Fruit fly (Drosophila melanogaster) whole organism, embryonic: ENCODE measurements around the gene CG42271.

Experiments used
- Atf3 ChIP-seq: fragments of 200-800 bp; sonication (Bioruptor generic); optimal IDR thresholded peaks from 3 replicates; lab custom pipeline; 2016; ENCODE audit warnings: missing biosample characterization, missing genetic modification characterization
- CG10462 ChIP-seq: fragments of 200-800 bp; sonication (Bioruptor generic); optimal IDR thresholded peaks from 2 replicates; lab custom pipeline; 2016; ENCODE audit warnings: missing biosample characterization, missing genetic modification characterization
- CG10979 ChIP-seq: fragments of 200-800 bp; sonication (Bioruptor generic); optimal IDR thresholded peaks from 2 replicates; lab custom pipeline; 2018; ENCODE audit warnings: missing biosample characterization, mild to moderate bottlenecking, missing genetic modification characterization, moderate library complexity
- CG11085 ChIP-seq: fragments of 200-800 bp; sonication (Bioruptor generic); IDR thresholded peaks from 2 replicates; pipeline ENCODE4 v1.3.6; 2022; ENCODE audit warnings: missing biosample characterization, missing genetic modification characterization
- CG11504 ChIP-seq: fragments of 200-800 bp; sonication (Bioruptor generic); optimal IDR thresholded peaks from 3 replicates; lab custom pipeline; 2019; ENCODE audit warnings: missing biosample characterization, mild to moderate bottlenecking, missing genetic modification characterization, moderate library complexity
- CG12744 ChIP-seq: fragments of 200-800 bp; sonication (Bioruptor generic); optimal IDR thresholded peaks from 2 replicates; lab custom pipeline; 2016; ENCODE audit warnings: missing biosample characterization, missing genetic modification characterization
- CG13296 ChIP-seq: fragments of 200-800 bp; sonication (Bioruptor generic); optimal IDR thresholded peaks from 3 replicates; lab custom pipeline; 2018; ENCODE audit warnings: missing biosample characterization, mild to moderate bottlenecking, missing genetic modification characterization
- CG15514 ChIP-seq: fragments of 200-800 bp; sonication (Bioruptor generic); optimal IDR thresholded peaks from 3 replicates; lab custom pipeline; 2017; ENCODE audit warnings: missing biosample characterization, missing genetic modification characterization, mild to moderate bottlenecking, moderate library complexity, missing genetic modification reagents
- CG30403 ChIP-seq: fragments of 200-800 bp; sonication (Bioruptor generic); optimal IDR thresholded peaks from 3 replicates; lab custom pipeline; 2016; ENCODE audit warnings: missing biosample characterization, missing genetic modification characterization
- CG3995 ChIP-seq: fragments of 200-800 bp; sonication (Bioruptor generic); optimal IDR thresholded peaks from 3 replicates; lab custom pipeline; 2016; ENCODE audit warnings: missing biosample characterization, missing genetic modification characterization
- CG42726 ChIP-seq: fragments of 200-800 bp; sonication (Bioruptor generic); IDR thresholded peaks from 2 replicates; pipeline ENCODE4 v1.3.6; 2022; ENCODE audit warnings: missing biosample characterization, missing genetic modification characterization; ENCODE audit not compliant: partially characterized antibody
- CG4328 ChIP-seq: fragments of 200-800 bp; sonication (Bioruptor generic); optimal IDR thresholded peaks from 3 replicates; lab custom pipeline; 2017; ENCODE audit warnings: missing biosample characterization, missing genetic modification reagents, missing genetic modification characterization
- CG4820 ChIP-seq: fragments of 200-800 bp; sonication (Bioruptor generic); optimal IDR thresholded peaks from 3 replicates; lab custom pipeline; 2016; ENCODE audit warnings: missing biosample characterization, missing genetic modification characterization
- CG5953 ChIP-seq: fragments of 200-800 bp; sonication (Bioruptor generic); IDR thresholded peaks from 2 replicates; pipeline ENCODE4 v1.3.6; 2022; ENCODE audit warnings: missing biosample characterization, missing genetic modification characterization
- CG7556 ChIP-seq: fragments of 200-800 bp; sonication (Bioruptor generic); optimal IDR thresholded peaks from 2 replicates; lab custom pipeline; 2017; ENCODE audit warnings: missing biosample characterization, mild to moderate bottlenecking, missing genetic modification characterization
- CG7839 ChIP-seq: fragments of 200-800 bp; sonication (Bioruptor generic); optimal IDR thresholded peaks from 3 replicates; lab custom pipeline; 2018; ENCODE audit warnings: missing biosample characterization, mild to moderate bottlenecking, missing genetic modification characterization, moderate library complexity
- CG8359 ChIP-seq: fragments of 200-800 bp; sonication (Bioruptor generic); optimal IDR thresholded peaks from 2 replicates; lab custom pipeline; 2017; ENCODE audit warnings: missing biosample characterization, mild to moderate bottlenecking, missing genetic modification characterization, borderline replicate concordance
- CG9817 ChIP-seq: fragments of 200-800 bp; sonication (Bioruptor generic); optimal IDR thresholded peaks from 2 replicates; lab custom pipeline; 2018; ENCODE audit warnings: missing biosample characterization, mild to moderate bottlenecking, missing genetic modification characterization, moderate library complexity
- Chrac-16 ChIP-seq: fragments of 200-800 bp; sonication (Bioruptor generic); optimal IDR thresholded peaks from 3 replicates; lab custom pipeline; 2016; ENCODE audit warnings: missing biosample characterization, missing genetic modification characterization
- Dp ChIP-seq: fragments of 200-800 bp; sonication (Bioruptor generic); optimal IDR thresholded peaks from 2 replicates; lab custom pipeline; 2018; ENCODE audit warnings: missing biosample characterization, mild to moderate bottlenecking, missing genetic modification characterization, moderate library complexity
- Dref ChIP-seq: fragments of 200-800 bp; sonication (Bioruptor generic); IDR thresholded peaks from 2 replicates; pipeline ENCODE4 v1.3.6; 2022; ENCODE audit warnings: missing biosample characterization, missing genetic modification characterization
- Ets65A ChIP-seq: fragments of 200-800 bp; sonication (Bioruptor generic); peaks from one replicate; lab custom pipeline; 2016; ENCODE audit warnings: missing biosample characterization, missing genetic modification characterization
- HLHmδ ChIP-seq: fragments of 200-800 bp; sonication (Bioruptor generic); optimal IDR thresholded peaks from 2 replicates; lab custom pipeline; 2018; ENCODE audit warnings: missing biosample characterization, mild to moderate bottlenecking, missing genetic modification characterization, moderate library complexity
- Mad ChIP-seq: fragments of 200-800 bp; sonication (Bioruptor generic); optimal IDR thresholded peaks from 2 replicates; lab custom pipeline; 2016; ENCODE audit warnings: missing biosample characterization, missing genetic modification characterization
- Med ChIP-seq: fragments of 200-800 bp; sonication (Bioruptor generic); peaks from one replicate; lab custom pipeline; 2016; ENCODE audit warnings: missing biosample characterization, missing genetic modification characterization, mild to moderate bottlenecking, inconsistent platforms, moderate library complexity
- NK7.1 ChIP-seq: fragments of 200-800 bp; sonication (Bioruptor generic); optimal IDR thresholded peaks from 3 replicates; lab custom pipeline; 2016; ENCODE audit warnings: missing biosample characterization, missing genetic modification characterization
- Poxn ChIP-seq: fragments of 200-800 bp; sonication (Bioruptor generic); IDR thresholded peaks from 2 replicates; pipeline ENCODE4 v1.3.6; 2022; ENCODE audit warnings: missing biosample characterization, missing genetic modification characterization
- Tbp ChIP-seq: fragments of >200 bp; optimal IDR thresholded peaks from 2 replicates; lab custom pipeline; 2018; ENCODE audit warnings: missing biosample characterization, missing genetic modification characterization
- cas ChIP-seq: fragments of 200-800 bp; sonication (Bioruptor generic); IDR thresholded peaks from 2 replicates; pipeline ENCODE4 v1.3.6; 2022; ENCODE audit warnings: missing biosample characterization, missing genetic modification characterization
- caup ChIP-seq: fragments of 200-800 bp; sonication (Bioruptor generic); optimal IDR thresholded peaks from 3 replicates; lab custom pipeline; 2017; ENCODE audit warnings: missing biosample characterization, mild to moderate bottlenecking, missing genetic modification characterization, moderate library complexity; ENCODE audit not compliant: severe bottlenecking
- chm ChIP-seq: fragments of 200-800 bp; sonication (Bioruptor generic); IDR thresholded peaks from 2 replicates; pipeline ENCODE4 v1.3.6; 2022; ENCODE audit warnings: missing biosample characterization, missing genetic modification characterization
- disco-r ChIP-seq: fragments of 200-800 bp; sonication (Bioruptor generic); optimal IDR thresholded peaks from 2 replicates; lab custom pipeline; 2016; ENCODE audit warnings: missing biosample characterization, missing genetic modification characterization
- ewg ChIP-seq: fragments of 200-800 bp; sonication (Bioruptor generic); optimal IDR thresholded peaks from 3 replicates; lab custom pipeline; 2017; ENCODE audit warnings: mild to moderate bottlenecking, missing biosample characterization, missing genetic modification reagents, missing genetic modification characterization
- grau ChIP-seq: fragments of 200-800 bp; optimal IDR thresholded peaks from 3 replicates; lab custom pipeline; 2019; ENCODE audit warnings: missing biosample characterization, mild to moderate bottlenecking, missing genetic modification characterization, moderate library complexity
- jigr1 ChIP-seq: fragments of 200-800 bp; sonication (Bioruptor generic); IDR thresholded peaks from 3 replicates; pipeline ENCODE4 v1.3.6; 2022; ENCODE audit warnings: missing biosample characterization, missing genetic modification characterization
- mam ChIP-seq: fragments of 200-800 bp; sonication (Bioruptor generic); optimal IDR thresholded peaks from 3 replicates; lab custom pipeline; 2016; ENCODE audit warnings: missing biosample characterization, missing genetic modification characterization
- nerfin-2 ChIP-seq: fragments of 200-800 bp; sonication (Bioruptor generic); IDR thresholded peaks from 2 replicates; pipeline ENCODE4 v1.3.6; 2022; ENCODE audit warnings: missing biosample characterization, missing genetic modification characterization; ENCODE audit not compliant: partially characterized antibody
- onecut ChIP-seq: fragments of 200-800 bp; sonication (Bioruptor generic); IDR thresholded peaks from 2 replicates; pipeline ENCODE4 v1.3.6; 2022; ENCODE audit warnings: missing biosample characterization, missing genetic modification characterization
- pzg ChIP-seq: fragments of 200-800 bp; sonication (Bioruptor generic); optimal IDR thresholded peaks from 3 replicates; lab custom pipeline; 2018; ENCODE audit warnings: missing biosample characterization, mild to moderate bottlenecking, missing genetic modification characterization, moderate library complexity
- seq ChIP-seq: fragments of 200-800 bp; sonication (Bioruptor generic); IDR thresholded peaks from 2 replicates; pipeline ENCODE4 v1.3.6; 2022; ENCODE audit warnings: missing biosample characterization, missing genetic modification characterization
- sqz ChIP-seq: fragments of 200-800 bp; sonication (Bioruptor generic); optimal IDR thresholded peaks from 3 replicates; lab custom pipeline; 2018; ENCODE audit warnings: missing biosample characterization, mild to moderate bottlenecking, missing genetic modification characterization
- trem ChIP-seq: fragments of 200-800 bp; optimal IDR thresholded peaks from 3 replicates; lab custom pipeline; 2019; ENCODE audit warnings: missing biosample characterization, mild to moderate bottlenecking, missing genetic modification characterization, moderate library complexity
- trh ChIP-seq: fragments of 200-800 bp; sonication (Bioruptor generic); optimal IDR thresholded peaks from 2 replicates; lab custom pipeline; 2016; ENCODE audit warnings: missing biosample characterization, missing genetic modification characterization

CG42271 gene

DNA sequence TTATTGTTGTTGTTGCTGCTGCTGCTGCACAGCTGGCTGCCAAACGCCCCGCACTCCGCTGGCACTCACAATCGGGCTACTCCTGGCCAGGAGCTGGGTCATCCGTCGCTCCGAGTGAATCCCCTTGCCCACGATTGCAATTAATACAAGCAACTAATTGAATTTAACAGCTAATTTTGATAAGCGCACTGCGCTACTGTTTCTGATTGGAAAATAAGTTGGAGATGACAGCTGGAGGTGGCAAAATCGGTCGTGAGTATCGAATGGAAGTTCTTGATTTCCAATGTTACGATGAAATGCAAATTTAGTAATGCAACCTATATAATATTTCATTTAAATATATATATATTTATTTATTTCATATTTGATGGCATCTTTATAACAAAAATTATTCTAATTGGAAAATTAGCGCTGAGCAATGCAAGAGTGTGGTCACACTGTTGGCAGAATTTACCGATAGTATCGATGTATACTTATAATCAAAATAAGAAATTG, at the start of gene CG42271 (continued):
- TF ChIP-seq CG12744 (GFP tag; lab: Kevin White, UChicago) (no peak), CG4820 (GFP tag; lab: Kevin White, UChicago) (peak; percentile 11), CG9817 (tag; lab: Kevin White, UChicago) (peak; percentile 57), HLHmδ (GFP tag; lab: Kevin White, UChicago) (no peak), Poxn (GFP tag; lab: Robert Waterston, UW) (no peak), CG15514 (peak; percentile 61), CG10462 (GFP tag; lab: Kevin White, UChicago) (no peak), cas (GFP tag; lab: Robert Waterston, UW) (no peak), Tbp (GFP tag; lab: Kevin White, UChicago) (no peak), disco-r (no peak), Dref (peak; percentile 40), mam (GFP tag; lab: Kevin White, UChicago) (no peak), CG8359 (peak; percentile 18), CG7839 (tag; lab: Kevin White, UChicago) (no peak), trh (GFP tag; lab: Kevin White, UChicago) (no peak), CG10979 (tag; lab: Kevin White, UChicago) (peak; percentile 5), Dp (GFP tag; lab: Kevin White, UChicago) (peak; percentile 9), nerfin-2 (peak; percentile 79), CG3995 (GFP tag; lab: Kevin White, UChicago) (no peak), Chrac-16 (peak; percentile 37)

dm6 chrX:14277435-14277834, 43.6 kb upstream of the CG42271 start, which contains the start of gene Muc12Ea:
TSS of gene Muc12Ea (plus strand) at chrX:14277735.
- TF ChIP-seq Med (GFP tag; lab: Kevin White, UChicago) = peak; percentile 36
- TF ChIP-seq CG42726 = no peak

DNA sequence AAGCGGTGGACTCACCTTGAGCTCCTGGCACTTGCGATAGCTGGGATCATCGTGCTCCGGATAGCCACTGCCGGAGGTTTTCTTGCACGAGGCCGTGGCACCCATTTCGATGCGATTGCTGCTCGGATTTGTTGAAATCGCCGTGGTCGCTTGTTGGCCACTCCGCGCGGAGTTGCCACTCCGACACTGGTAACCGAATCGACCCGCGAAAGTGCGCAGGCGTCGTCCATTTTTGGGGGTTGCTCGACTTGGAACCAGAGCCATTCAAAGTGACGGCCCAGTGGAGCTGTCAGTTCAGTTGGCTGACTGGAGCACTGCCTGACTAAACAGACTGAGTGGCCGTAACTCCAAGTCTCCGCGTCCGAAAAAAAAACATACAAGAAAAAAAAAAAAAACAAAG, 32.2 kb upstream of the CG42271 start, which contains the start of the genes CG13404 and na:
TSS of gene CG13404 (minus strand) at position 176 of the 400 bp plus-strand sequence.
TSS of gene na (plus strand) at position 293 of the 400 bp plus-strand sequence.
- no peak for TF ChIP-seq CG4328
- peak; percentile 2 for TF ChIP-seq sqz (GFP tag; lab: Kevin White, UChicago)
- no peak for TF ChIP-seq CG11085 (GFP tag; lab: Robert Waterston, UW)
- peak; percentile 94 for TF ChIP-seq ewg
- no peak for TF ChIP-seq grau
- TF ChIP-seq pzg (GFP tag; lab: Kevin White, UChicago) = peak; percentile 23
- no peak for TF ChIP-seq CG13296 (GFP tag; lab: Kevin White, UChicago)
- TF ChIP-seq onecut = peak; percentile 81
- 0 out of 2 replicates have a peak, but pooled peaks have one; percentile 18 for TF ChIP-seq seq (GFP tag; lab: Robert Waterston, UW)
- TF ChIP-seq CG15514 = peak; percentile 95
- no peak for TF ChIP-seq Mad (GFP tag; lab: Kevin White, UChicago)
- TF ChIP-seq jigr1 (GFP tag; lab: Robert Waterston, UW) = no peak
- TF ChIP-seq NK7.1 (GFP tag; lab: Kevin White, UChicago) = no peak
- TF ChIP-seq CG5953 (GFP tag; lab: Robert Waterston, UW) = no peak
- 0 out of 2 replicates have a peak, but pooled peaks have one; percentile 6 for TF ChIP-seq Dref
- no peak for TF ChIP-seq chm (GFP tag; lab: Robert Waterston, UW)
- no peak for TF ChIP-seq caup (GFP tag; lab: Kevin White, UChicago)
- no peak for TF ChIP-seq CG11504 (tag; lab: Kevin White, UChicago)
- TF ChIP-seq trem (tag; lab: Kevin White, UChicago) = no peak
- TF ChIP-seq Ets65A = peak; percentile 27
- TF ChIP-seq Atf3 (GFP tag; lab: Kevin White, UChicago) = no peak
- no peak for TF ChIP-seq CG30403 (GFP tag; lab: Kevin White, UChicago)
- TF ChIP-seq CG7556 (GFP tag; lab: Kevin White, UChicago) = no peak
- peak; percentile 7 for TF ChIP-seq Med (GFP tag; lab: Kevin White, UChicago)
